Worm (Caenorhabditis elegans): Measurements from ENCODE around the gene bus-8A.

The bus-8A gene

DNA sequence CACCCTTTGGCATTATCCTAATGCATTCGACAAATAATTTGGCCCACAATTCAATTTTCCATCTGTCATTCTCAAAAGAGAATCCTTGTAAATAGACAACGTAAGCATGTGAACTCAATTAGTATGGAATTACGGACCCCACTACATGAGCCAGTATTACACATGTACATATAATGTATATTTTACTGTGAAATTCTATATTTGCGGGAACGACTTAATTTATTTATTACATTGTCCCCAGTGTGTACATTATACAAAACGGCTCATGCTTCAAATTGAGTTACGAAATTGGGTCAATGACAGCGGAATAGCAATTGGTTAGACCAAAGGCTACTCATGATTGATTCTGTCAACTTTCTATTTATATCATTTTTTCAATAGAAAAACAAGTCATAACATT is 26.9 kb downstream of the bus-8A start:
- TF ChIP-seq mdl-1 (tag; optimal IDR thresholded peaks at IDR 0.05), result no peak
- peak; percentile 29 for TF ChIP-seq sma-9 (GFP tag; optimal IDR thresholded peaks at IDR 0.05)
- TF ChIP-seq sma-9 (tag; optimal IDR thresholded peaks at IDR 0.05), result no peak

DNA sequence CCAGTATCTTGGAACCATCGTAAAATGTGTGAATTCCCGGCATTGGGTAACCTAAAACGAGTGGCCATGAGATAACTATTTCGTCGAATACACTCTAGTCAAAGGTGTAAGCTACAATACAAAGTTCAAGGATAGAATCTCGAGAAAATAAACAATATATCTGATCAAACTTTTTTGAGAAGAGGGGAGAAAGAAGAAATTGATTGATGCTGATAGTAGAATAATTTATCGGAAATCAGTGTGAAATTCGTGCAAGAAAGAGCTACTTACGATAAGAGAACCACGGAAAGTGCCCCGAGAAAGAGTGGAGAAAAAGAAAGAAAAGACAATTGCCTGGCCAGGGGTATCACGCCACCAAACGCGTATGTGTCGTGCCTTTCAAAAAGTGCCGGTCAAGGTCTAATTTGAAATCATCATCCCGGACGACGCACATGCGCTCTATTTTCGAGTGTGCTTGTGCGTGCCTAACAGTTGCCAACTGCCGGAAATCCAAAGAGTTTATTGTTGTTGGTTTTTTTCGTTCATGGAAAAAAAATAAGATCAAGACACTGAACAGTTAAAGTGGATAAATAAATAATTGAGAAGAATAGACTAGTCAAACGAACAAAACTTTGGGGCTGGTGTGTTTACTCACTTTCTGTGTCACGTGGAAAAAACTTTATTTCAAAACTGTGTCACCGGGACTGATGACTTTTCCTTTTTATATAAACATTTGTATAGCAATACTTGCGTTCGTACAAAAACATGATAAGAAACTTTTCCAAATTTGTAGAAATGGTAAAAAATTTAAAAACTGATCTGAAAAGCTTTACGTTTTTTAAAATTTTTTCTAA is 30.3 kb downstream of the bus-8A start, which contains the start of gene mboa-3:
Gene mboa-3, minus strand, starts transcription at position 51 of the 833 bp plus-strand sequence.
- no peak for TF ChIP-seq mab-5 (tag; optimal IDR thresholded peaks at IDR 0.05)
- no peak for TF ChIP-seq elt-3 (tag; optimal IDR thresholded peaks at IDR 0.05)
- peak; percentile 0 for TF ChIP-seq gmeb-1 (tag; optimal IDR thresholded peaks at IDR 0.05)
- TF ChIP-seq F13H6.1 (tag; optimal IDR thresholded peaks at IDR 0.05), result peak; percentile 24
- no peak for TF ChIP-seq lin-13 (GFP tag; optimal IDR thresholded peaks at IDR 0.05)
- TF ChIP-seq ztf-1 (GFP tag; conservative IDR thresholded peaks at IDR 0.05), result no peak
- peak; percentile 60 for TF ChIP-seq fos-1 (tag; optimal IDR thresholded peaks at IDR 0.05)
- TF ChIP-seq sem-4 (tag; optimal IDR thresholded peaks at IDR 0.05), result no peak
- TF ChIP-seq mdl-1 (tag; optimal IDR thresholded peaks at IDR 0.05), result peak in 1 of 2 experiments; percentile 39
- TF ChIP-seq ztf-11 (tag; optimal IDR thresholded peaks at IDR 0.05), result no peak
- TF ChIP-seq nhr-129 (tag; optimal IDR thresholded peaks at IDR 0.05), result peak; percentile 67
- TF ChIP-seq sma-9 (GFP tag; optimal IDR thresholded peaks at IDR 0.05), result peak; percentile 59
- no peak for TF ChIP-seq sma-9 (tag; optimal IDR thresholded peaks at IDR 0.05)
- TF ChIP-seq unc-39 (tag; optimal IDR thresholded peaks at IDR 0.05), result no peak
- no peak for TF ChIP-seq ZK546.5 (tag; optimal IDR thresholded peaks at IDR 0.05)

DNA sequence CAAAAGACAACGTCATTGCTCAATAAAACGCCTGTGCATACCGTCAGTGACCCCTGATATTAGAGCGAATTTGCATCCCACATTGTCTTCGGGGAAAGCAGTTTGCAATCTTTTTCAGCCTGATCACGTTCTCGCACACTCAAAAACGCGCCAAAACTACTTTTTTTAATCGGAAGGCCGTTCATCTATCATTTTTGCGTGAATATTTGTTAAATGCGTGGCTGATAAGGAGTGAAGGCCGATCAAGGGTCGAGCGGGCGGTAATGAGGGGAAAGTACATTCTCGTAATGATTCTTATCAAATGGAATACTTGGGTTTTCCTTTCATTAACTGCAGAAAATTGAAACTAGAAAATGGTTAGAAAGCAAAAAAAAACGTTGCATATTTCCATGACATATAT is 31.5 kb downstream of the bus-8A start:
- TF ChIP-seq snpc-4 (tag; optimal IDR thresholded peaks at IDR 0.05) (no peak), C34F6.9 (tag; optimal IDR thresholded peaks at IDR 0.05) (no peak), peb-1 (tag; optimal IDR thresholded peaks at IDR 0.05) (no peak), ztf-11 (tag; optimal IDR thresholded peaks at IDR 0.05) (no peak), unc-62 (GFP tag; optimal IDR thresholded peaks at IDR 0.05) (no peak), fos-1 (tag; optimal IDR thresholded peaks at IDR 0.05) (peak; percentile 64), Y55F3AM.14 (GFP tag; optimal IDR thresholded peaks at IDR 0.05) (no peak), nhr-129 (tag; optimal IDR thresholded peaks at IDR 0.05) (no peak), zag-1 (tag; optimal IDR thresholded peaks at IDR 0.05) (no peak), sma-3 (GFP tag; optimal IDR thresholded peaks at IDR 0.05) (peak; percentile 9), F13H6.1 (tag; optimal IDR thresholded peaks at IDR 0.05) (peak; percentile 35), elt-3 (tag; optimal IDR thresholded peaks at IDR 0.05) (no peak), nhr-23 (tag; optimal IDR thresholded peaks at IDR 0.05) (no peak), lsy-2 (tag; optimal IDR thresholded peaks at IDR 0.05) (no peak), ztf-4 (tag; optimal IDR thresholded peaks at IDR 0.05) (no peak), egl-27 (tag; optimal IDR thresholded peaks at IDR 0.05) (no peak), R02D3.7 (tag; optimal IDR thresholded peaks at IDR 0.05) (no peak), sma-9 (GFP tag; optimal IDR thresholded peaks at IDR 0.05) (peak; percentile 43), sma-9 (tag; optimal IDR thresholded peaks at IDR 0.05) (no peak), ceh-82 (tag; optimal IDR thresholded peaks at IDR 0.05) (no peak), crh-2 (tag; optimal IDR thresholded peaks at IDR 0.05) (no peak)

DNA sequence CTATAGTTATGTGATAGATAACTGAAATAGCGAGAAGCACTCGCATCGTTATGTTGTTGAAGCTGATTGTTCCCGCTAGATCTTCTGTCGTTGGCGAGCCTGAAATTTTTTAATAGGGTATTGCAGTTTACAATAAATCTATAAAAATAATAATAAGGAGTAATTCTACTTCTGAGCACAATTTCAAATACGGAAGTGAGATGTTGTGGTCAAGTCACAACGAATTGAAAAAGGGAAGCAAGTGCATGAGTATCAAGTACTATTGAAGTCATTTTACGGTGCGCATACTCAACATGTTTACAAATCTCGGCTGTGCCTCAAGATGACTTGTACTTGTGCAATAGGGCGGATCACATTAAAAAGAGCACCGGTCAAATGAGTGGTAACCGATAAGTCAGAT is 45.7 kb downstream of the bus-8A start, which contains the start of gene lgx-1:
Gene lgx-1, minus strand, starts transcription at position 101 of the 400 bp plus-strand sequence.
- TF ChIP-seq lin-39 (tag; optimal IDR thresholded peaks at IDR 0.05), result no peak
- no peak for TF ChIP-seq ztf-4 (tag; optimal IDR thresholded peaks at IDR 0.05)
- TF ChIP-seq skn-1 (tag; optimal IDR thresholded peaks at IDR 0.05), result no peak
- TF ChIP-seq nhr-21 (tag; optimal IDR thresholded peaks at IDR 0.05), result no peak
- TF ChIP-seq lin-13 (GFP tag; optimal IDR thresholded peaks at IDR 0.05), result no peak
- TF ChIP-seq nhr-237 (tag; optimal IDR thresholded peaks at IDR 0.05), result no peak
